Worm (Caenorhabditis elegans) whole organism, early embryonic: Measurements from ENCODE around the gene msp-142.

Experiments
- B0310.2 ChIP-seq: sonication (generic microtip); optimal IDR thresholded peaks from 2 replicates; lab custom pipeline; 2016; ENCODE audit warnings: mild to moderate bottlenecking, missing genetic modification characterization, missing compliant biosample characterization
- F13C5.2 ChIP-seq: sonication (generic microtip); optimal IDR thresholded peaks from 2 replicates; lab custom pipeline; 2017; ENCODE audit warnings: mild to moderate bottlenecking, missing genetic modification characterization, inconsistent platforms, missing compliant biosample characterization
- aly-1 ChIP-seq: sonication (generic microtip); optimal IDR thresholded peaks from 2 replicates; lab custom pipeline; 2016; ENCODE audit warnings: missing genetic modification characterization, missing compliant biosample characterization
- ama-1 ChIP-seq: fragments of 150-350 bp; optimal IDR thresholded peaks from 2 replicates; lab custom pipeline; 2014
- ceh-13 ChIP-seq: fragments of 200-800 bp; sonication (Bioruptor generic); optimal IDR thresholded peaks from 2 replicates; lab custom pipeline; 2018; ENCODE audit warnings: mild to moderate bottlenecking, missing genetic modification characterization, missing compliant biosample characterization
- ceh-36 ChIP-seq: sonication (generic microtip); optimal IDR thresholded peaks from 2 replicates; lab custom pipeline; 2016; ENCODE audit warnings: missing genetic modification characterization, inconsistent platforms, missing compliant biosample characterization
- ets-7 ChIP-seq: sonication (generic microtip); optimal IDR thresholded peaks from 2 replicates; lab custom pipeline; 2016; ENCODE audit warnings: missing genotype, missing genetic modification characterization, missing compliant biosample characterization
- flt-1 ChIP-seq: fragments of 200-800 bp; sonication (Bioruptor generic); IDR thresholded peaks from 2 replicates; pipeline ENCODE4 v1.3.6; 2022; ENCODE audit warnings: missing genetic modification characterization, missing compliant biosample characterization
- hmbx-1 ChIP-seq: sonication (generic microtip); optimal IDR thresholded peaks from 2 replicates; lab custom pipeline; 2016; ENCODE audit warnings: mild to moderate bottlenecking, missing genetic modification characterization, missing compliant biosample characterization
- hmg-4 ChIP-seq: fragments of 200-800 bp; sonication (Bioruptor generic); optimal IDR thresholded peaks from 2 replicates; lab custom pipeline; 2018; ENCODE audit warnings: mild to moderate bottlenecking, missing genetic modification characterization, missing compliant biosample characterization
- hnd-1 ChIP-seq: sonication (generic microtip); optimal IDR thresholded peaks from 2 replicates; lab custom pipeline; 2016; ENCODE audit warnings: missing genetic modification characterization, missing compliant biosample characterization
- pes-1 ChIP-seq: fragments of 200-800 bp; sonication (Bioruptor generic); IDR thresholded peaks from 2 replicates; pipeline ENCODE4 v1.3.6; 2022; ENCODE audit warnings: missing genetic modification reagents, missing genetic modification characterization, missing compliant biosample characterization
- scrt-1 ChIP-seq: fragments of 200-800 bp; sonication (Bioruptor generic); IDR thresholded peaks from 2 replicates; pipeline ENCODE4 v1.3.6; 2022; ENCODE audit warnings: missing genetic modification characterization, missing compliant biosample characterization
- sea-1 ChIP-seq: fragments of 200-800 bp; sonication (Bioruptor generic); conservative IDR thresholded peaks from 2 replicates; pipeline ENCODE4 v1.3.6; 2022; ENCODE audit warnings: missing genetic modification characterization, missing compliant biosample characterization
- tbx-11 ChIP-seq: fragments of 200-800 bp; sonication (Bioruptor generic); IDR thresholded peaks from 2 replicates; pipeline ENCODE4 v1.3.6; 2022; ENCODE audit warnings: missing genetic modification characterization, missing compliant biosample characterization
- tbx-37 ChIP-seq: fragments of 200-800 bp; sonication (Bioruptor generic); conservative IDR thresholded peaks from 2 replicates; pipeline ENCODE4 v1.3.6; 2022; ENCODE audit warnings: missing genetic modification reagents, missing genetic modification characterization, missing compliant biosample characterization
- tra-4 ChIP-seq: sonication (generic microtip); optimal IDR thresholded peaks from 2 replicates; lab custom pipeline; 2017; ENCODE audit warnings: missing genetic modification characterization, missing compliant biosample characterization

The msp-142 gene

ce11 chrII:5785504-5785903 is 12.2 kb upstream of the msp-142 start:
- TF ChIP-seq B0310.2 (tag; lab: Kevin White, UChicago) (no peak), tra-4 (no peak), pes-1 (GFP tag; lab: Robert Waterston, UW) (no peak), tbx-11 (GFP tag; lab: Robert Waterston, UW) (no peak), hnd-1 (tag; lab: Kevin White, UChicago) (no peak), flt-1 (GFP tag; lab: Robert Waterston, UW) (no peak), ceh-13 (GFP tag; lab: Kevin White, UChicago) (no peak), sea-1 (GFP tag; lab: Robert Waterston, UW) (no peak), hmg-4 (no peak)

- no peak for TF ChIP-seq sea-1 (GFP tag; lab: Robert Waterston, UW)
- TF ChIP-seq F13C5.2 = no peak
- TF ChIP-seq ceh-13 (GFP tag; lab: Kevin White, UChicago) = no peak
- TF ChIP-seq hmbx-1 (tag; lab: Kevin White, UChicago) = no peak
- TF ChIP-seq pes-1 (GFP tag; lab: Robert Waterston, UW) = no peak
- TF ChIP-seq tra-4 = no peak
- TF ChIP-seq aly-1 (tag; lab: Kevin White, UChicago) = no peak
- no peak for TF ChIP-seq flt-1 (GFP tag; lab: Robert Waterston, UW)
- TF ChIP-seq tbx-37 (GFP tag; lab: Robert Waterston, UW) = no peak
- TF ChIP-seq hmg-4 = no peak
- TF ChIP-seq ets-7 = no peak
- no peak for TF ChIP-seq hnd-1 (tag; lab: Kevin White, UChicago)
- TF ChIP-seq ceh-36 (tag; lab: Kevin White, UChicago) = no peak
- TF ChIP-seq ama-1 (lab: Kevin White, UChicago) = no peak
- no peak for TF ChIP-seq B0310.2 (tag; lab: Kevin White, UChicago)
- TF ChIP-seq tbx-11 (GFP tag; lab: Robert Waterston, UW) = no peak
- TF ChIP-seq scrt-1 = no peak
These were observed 8.9 kb upstream of the msp-142 start, which contains the start of gene K05F1.13 for ce11 chrII:5788815-5789214. Gene K05F1.13, plus strand, starts transcription at chrII:5789115.

ce11 chrII:5790313-5790773 is 7.4 kb upstream of the msp-142 start, which contains the start of gene lect-2:
Gene lect-2, plus strand, starts transcription at chrII:5790723.
- no peak for TF ChIP-seq scrt-1
- no peak for TF ChIP-seq F13C5.2
- TF ChIP-seq tra-4 = no peak
- TF ChIP-seq pes-1 (GFP tag; lab: Robert Waterston, UW) = no peak
- no peak for TF ChIP-seq ceh-36 (tag; lab: Kevin White, UChicago)
- no peak for TF ChIP-seq ets-7
- TF ChIP-seq hmg-4 = no peak
- TF ChIP-seq flt-1 (GFP tag; lab: Robert Waterston, UW) = no peak
- TF ChIP-seq B0310.2 (tag; lab: Kevin White, UChicago) = no peak
- no peak for TF ChIP-seq tbx-11 (GFP tag; lab: Robert Waterston, UW)
- TF ChIP-seq tbx-37 (GFP tag; lab: Robert Waterston, UW) = no peak
- TF ChIP-seq ceh-13 (GFP tag; lab: Kevin White, UChicago) = no peak
- TF ChIP-seq sea-1 (GFP tag; lab: Robert Waterston, UW) = no peak
- no peak for TF ChIP-seq hnd-1 (tag; lab: Kevin White, UChicago)
- no peak for TF ChIP-seq ama-1 (lab: Kevin White, UChicago)
- no peak for TF ChIP-seq hmbx-1 (tag; lab: Kevin White, UChicago)
- TF ChIP-seq aly-1 (tag; lab: Kevin White, UChicago) = no peak

ce11 chrII:5792490-5792889 is 5.2 kb upstream of the msp-142 start, which contains the start of gene K05F1.14:
Gene K05F1.14, minus strand, starts transcription at chrII:5792590.
- TF ChIP-seq aly-1 (tag; lab: Kevin White, UChicago) (no peak), pes-1 (GFP tag; lab: Robert Waterston, UW) (no peak), tbx-37 (GFP tag; lab: Robert Waterston, UW) (no peak), F13C5.2 (no peak), tra-4 (no peak), ceh-36 (tag; lab: Kevin White, UChicago) (no peak), scrt-1 (no peak)

- no peak for TF ChIP-seq sea-1 (GFP tag; lab: Robert Waterston, UW)
- TF ChIP-seq tbx-11 (GFP tag; lab: Robert Waterston, UW) = no peak
- TF ChIP-seq ets-7 = no peak
These were observed 3.5 kb upstream of the msp-142 start, which contains the start of gene acdh-8 for ce11 chrII:5794195-5794594. Gene acdh-8, plus strand, starts transcription at chrII:5794495.

ce11 chrII:5799553-5799952 is 1.8 kb downstream of the msp-142 start, which contains the start of gene K05F1.8:
Gene K05F1.8, minus strand, starts transcription at chrII:5799653.
- TF ChIP-seq hmg-4 = no peak
- no peak for TF ChIP-seq tra-4
- no peak for TF ChIP-seq hmbx-1 (tag; lab: Kevin White, UChicago)
- TF ChIP-seq aly-1 (tag; lab: Kevin White, UChicago) = no peak
- TF ChIP-seq B0310.2 (tag; lab: Kevin White, UChicago) = no peak
- TF ChIP-seq ceh-36 (tag; lab: Kevin White, UChicago) = no peak
- no peak for TF ChIP-seq pes-1 (GFP tag; lab: Robert Waterston, UW)
- no peak for TF ChIP-seq F13C5.2
- no peak for TF ChIP-seq flt-1 (GFP tag; lab: Robert Waterston, UW)
- no peak for TF ChIP-seq hnd-1 (tag; lab: Kevin White, UChicago)
- no peak for TF ChIP-seq tbx-37 (GFP tag; lab: Robert Waterston, UW)
- TF ChIP-seq sea-1 (GFP tag; lab: Robert Waterston, UW) = no peak
- no peak for TF ChIP-seq ama-1 (lab: Kevin White, UChicago)
- no peak for TF ChIP-seq ceh-13 (GFP tag; lab: Kevin White, UChicago)
- no peak for TF ChIP-seq scrt-1
- no peak for TF ChIP-seq ets-7

- no peak for TF ChIP-seq hnd-1 (tag; lab: Kevin White, UChicago)
- no peak for TF ChIP-seq ceh-36 (tag; lab: Kevin White, UChicago)
- no peak for TF ChIP-seq aly-1 (tag; lab: Kevin White, UChicago)
- TF ChIP-seq ama-1 (lab: Kevin White, UChicago) = no peak
- no peak for TF ChIP-seq tbx-37 (GFP tag; lab: Robert Waterston, UW)
- TF ChIP-seq ets-7 = no peak
- no peak for TF ChIP-seq hmbx-1 (tag; lab: Kevin White, UChicago)
- no peak for TF ChIP-seq tbx-11 (GFP tag; lab: Robert Waterston, UW)
- no peak for TF ChIP-seq pes-1 (GFP tag; lab: Robert Waterston, UW)
- no peak for TF ChIP-seq B0310.2 (tag; lab: Kevin White, UChicago)
- TF ChIP-seq tra-4 = no peak
- TF ChIP-seq hmg-4 = no peak
- TF ChIP-seq sea-1 (GFP tag; lab: Robert Waterston, UW) = no peak
- no peak for TF ChIP-seq scrt-1
- no peak for TF ChIP-seq ceh-13 (GFP tag; lab: Kevin White, UChicago)
- no peak for TF ChIP-seq flt-1 (GFP tag; lab: Robert Waterston, UW)
- TF ChIP-seq F13C5.2 = no peak
These were observed 3.3 kb downstream of the msp-142 start, which contains the start of the genes K05F1.9 and K05F1.1 for ce11 chrII:5801075-5801474. Gene K05F1.9, minus strand, starts transcription at chrII:5801175. Gene K05F1.1, plus strand, starts transcription at chrII:5801382.
